Worm (Caenorhabditis elegans) whole organism, young adult: Measurements from ENCODE around the gene Y45F10B.13.

Experiments used
- B0035.1 ChIP-seq: sonication (generic microtip); optimal IDR thresholded peaks from 2 replicates; lab custom pipeline; 2016; ENCODE audit warnings: missing genetic modification characterization, mild to moderate bottlenecking, missing compliant biosample characterization, missing genotype, missing genetic modification reagents
- C17E4.6 ChIP-seq: fragments of 200-800 bp; sonication (Bioruptor generic); IDR thresholded peaks from 2 replicates; pipeline ENCODE4 v1.3.6; 2022; ENCODE audit warnings: missing genetic modification reagents, missing genetic modification characterization, missing compliant biosample characterization
- F10E7.11 ChIP-seq: sonication (generic microtip); optimal IDR thresholded peaks from 2 replicates; lab custom pipeline; 2017; ENCODE audit warnings: mild to moderate bottlenecking, missing genetic modification characterization, moderate library complexity, missing compliant biosample characterization
- F37B4.10 ChIP-seq: fragments of 200-800 bp; sonication (Bioruptor generic); IDR thresholded peaks from 2 replicates; pipeline ENCODE4 v1.3.6; 2022; ENCODE audit warnings: missing genetic modification characterization, missing compliant biosample characterization
- F49E8.2 ChIP-seq: sonication (generic microtip); optimal IDR thresholded peaks from 3 replicates; lab custom pipeline; 2017; ENCODE audit warnings: missing genetic modification characterization, mild to moderate bottlenecking, missing compliant biosample characterization, antibody characterized with exemption, moderate library complexity; ENCODE audit not compliant: insufficient read depth
- F55B11.4 ChIP-seq: sonication (generic microtip); optimal IDR thresholded peaks from 2 replicates; lab custom pipeline; 2016; ENCODE audit warnings: missing compliant biosample characterization, missing genetic modification characterization, borderline replicate concordance; ENCODE audit not compliant: insufficient read depth
- K11D2.4 ChIP-seq: fragments of 200-800 bp; sonication (Bioruptor generic); IDR thresholded peaks from 2 replicates; pipeline ENCODE4 v1.3.6; 2022; ENCODE audit warnings: missing genetic modification reagents, missing genetic modification characterization, missing compliant biosample characterization
- K12H6.12 ChIP-seq: fragments of 200-800 bp; sonication (Bioruptor generic); optimal IDR thresholded peaks from 2 replicates; lab custom pipeline; 2018; ENCODE audit warnings: mild to moderate bottlenecking, missing genetic modification characterization, missing compliant biosample characterization
- T07F8.4 ChIP-seq: sonication (generic microtip); optimal IDR thresholded peaks from 2 replicates; lab custom pipeline; 2016; ENCODE audit warnings: mild to moderate bottlenecking, missing genetic modification characterization, moderate library complexity, missing compliant biosample characterization
- Y79H2A.3 ChIP-seq: fragments of 200-800 bp; sonication (Bioruptor generic); conservative IDR thresholded peaks from 2 replicates; pipeline ENCODE4 v1.3.6; 2022; ENCODE audit warnings: missing genetic modification reagents, missing genetic modification characterization, missing compliant biosample characterization
- Y95B8A.8 ChIP-seq: fragments of 200-800 bp; sonication (Bioruptor generic); IDR thresholded peaks from 2 replicates; pipeline ENCODE4 v1.3.6; 2022; ENCODE audit warnings: missing genetic modification reagents, missing genetic modification characterization, missing compliant biosample characterization
- akir-1 ChIP-seq: fragments of 200-800 bp; sonication (Bioruptor generic); optimal IDR thresholded peaks from 2 replicates; lab custom pipeline; 2018; ENCODE audit warnings: mild to moderate bottlenecking, missing genetic modification characterization, moderate library complexity, missing compliant biosample characterization
- ama-1 ChIP-seq, 3 experiments: fragments of 150-350 bp in 1 of 3; sonication (generic microtip) in 2 of 3; optimal IDR thresholded peaks; 2 replicates each; lab custom pipeline; 2014 to 2018; ENCODE audit warnings: missing biosample characterization in 2 of 3, missing genetic modification characterization in 2 of 3, missing genetic modification reagents in 2 of 3
- atf-7 ChIP-seq: sonication (generic microtip); optimal IDR thresholded peaks from 2 replicates; lab custom pipeline; 2017; ENCODE audit warnings: mild to moderate bottlenecking, missing genetic modification characterization, missing compliant biosample characterization
- athp-1 ChIP-seq: sonication (generic microtip); optimal IDR thresholded peaks from 2 replicates; lab custom pipeline; 2017; ENCODE audit warnings: mild to moderate bottlenecking, missing genetic modification characterization, missing compliant biosample characterization
- cebp-2 ChIP-seq: fragments of 200-800 bp; sonication (Bioruptor generic); IDR thresholded peaks from 2 replicates; pipeline ENCODE4 v1.3.6; 2022; ENCODE audit warnings: missing genetic modification characterization, missing compliant biosample characterization
- ceh-27 ChIP-seq: fragments of 200-800 bp; sonication (Bioruptor generic); optimal IDR thresholded peaks from 2 replicates; lab custom pipeline; 2018; ENCODE audit warnings: mild to moderate bottlenecking, missing genetic modification characterization, moderate library complexity, missing compliant biosample characterization
- ceh-58 ChIP-seq: fragments of 200-800 bp; sonication (Bioruptor generic); IDR thresholded peaks from 2 replicates; pipeline ENCODE4 v1.3.6; 2022; ENCODE audit warnings: missing genetic modification characterization, missing compliant biosample characterization
- dpff-1 ChIP-seq: sonication (generic microtip); optimal IDR thresholded peaks from 2 replicates; lab custom pipeline; 2017; ENCODE audit warnings: mild to moderate bottlenecking, missing genetic modification characterization, missing compliant biosample characterization
- egl-18 ChIP-seq: fragments of 200-800 bp; sonication (Bioruptor generic); IDR thresholded peaks from 2 replicates; pipeline ENCODE4 v1.3.6; 2022; ENCODE audit warnings: missing genetic modification reagents, missing genetic modification characterization, missing compliant biosample characterization
- egrh-3 ChIP-seq: fragments of 200-800 bp; sonication (Bioruptor generic); IDR thresholded peaks from 2 replicates; pipeline ENCODE4 v1.3.6; 2022; ENCODE audit warnings: missing genetic modification reagents, missing genetic modification characterization, missing compliant biosample characterization
- ekl-4 ChIP-seq: fragments of 200-800 bp; sonication (Bioruptor generic); IDR thresholded peaks from 2 replicates; pipeline ENCODE4 v1.3.6; 2022; ENCODE audit warnings: missing genetic modification reagents, missing genetic modification characterization, missing compliant biosample characterization
- ets-4 ChIP-seq: fragments of 200-800 bp; sonication (Bioruptor generic); optimal IDR thresholded peaks from 2 replicates; lab custom pipeline; 2018; ENCODE audit warnings: mild to moderate bottlenecking, missing genetic modification characterization, missing compliant biosample characterization
- him-1 ChIP-seq: sonication (generic microtip); optimal IDR thresholded peaks from 2 replicates; lab custom pipeline; 2016; ENCODE audit warnings: missing genotype, missing genetic modification reagents, missing genetic modification characterization, missing compliant biosample characterization
- hlh-12 ChIP-seq: sonication (generic microtip); optimal IDR thresholded peaks from 2 replicates; lab custom pipeline; 2016; ENCODE audit warnings: missing genetic modification characterization, missing compliant biosample characterization
- hrde-1 ChIP-seq: sonication (generic microtip); optimal IDR thresholded peaks from 2 replicates; lab custom pipeline; 2016; ENCODE audit warnings: missing genetic modification characterization, mild to moderate bottlenecking, missing compliant biosample characterization, moderate library complexity, missing genotype, missing genetic modification reagents, borderline replicate concordance
- lag-1 ChIP-seq: fragments of 200-800 bp; sonication (Bioruptor generic); IDR thresholded peaks from 2 replicates; pipeline ENCODE4 v1.3.6; 2022; ENCODE audit warnings: missing genetic modification reagents, missing genetic modification characterization, missing compliant biosample characterization
- let-607 ChIP-seq, 2 experiments: fragments of 200-800 bp in 1 of 2; sonication (Bioruptor generic) in 1 of 2; sonication (generic microtip) in 1 of 2; optimal IDR thresholded peaks; 2 replicates each; lab custom pipeline; 2016 to 2018; ENCODE audit warnings: mild to moderate bottlenecking in 2 of 2, missing compliant biosample characterization in 2 of 2, missing genetic modification characterization in 2 of 2, moderate library complexity in 2 of 2, missing genotype in 1 of 2
- lin-40 ChIP-seq: sonication (generic microtip); optimal IDR thresholded peaks from 2 replicates; lab custom pipeline; 2016; ENCODE audit warnings: missing genetic modification characterization, mild to moderate bottlenecking, missing compliant biosample characterization, missing genotype, missing genetic modification reagents
- lir-1 ChIP-seq: fragments of 200-800 bp; sonication (Bioruptor generic); conservative IDR thresholded peaks from 2 replicates; pipeline ENCODE4 v1.3.6; 2022; ENCODE audit warnings: missing genetic modification reagents, missing genetic modification characterization, missing compliant biosample characterization
- lsl-1 ChIP-seq: fragments of 200-800 bp; sonication (Bioruptor generic); optimal IDR thresholded peaks from 2 replicates; lab custom pipeline; 2018; ENCODE audit warnings: mild to moderate bottlenecking, missing genetic modification characterization, moderate library complexity, missing compliant biosample characterization
- madf-3 ChIP-seq: fragments of 200-800 bp; sonication (Bioruptor generic); IDR thresholded peaks from 2 replicates; pipeline ENCODE4 v1.3.6; 2022; ENCODE audit warnings: missing genetic modification reagents, missing genetic modification characterization, missing compliant biosample characterization
- madf-8 ChIP-seq: fragments of 200-800 bp; sonication (Bioruptor generic); conservative IDR thresholded peaks from 2 replicates; pipeline ENCODE4 v1.3.6; 2022; ENCODE audit warnings: missing genetic modification reagents, missing genetic modification characterization, missing compliant biosample characterization
- mel-28 ChIP-seq: sonication (generic microtip); optimal IDR thresholded peaks from 2 replicates; lab custom pipeline; 2016; ENCODE audit warnings: borderline replicate concordance, mild to moderate bottlenecking, missing genetic modification characterization, missing compliant biosample characterization
- mxl-1 ChIP-seq: sonication (generic microtip); optimal IDR thresholded peaks from 2 replicates; lab custom pipeline; 2016; ENCODE audit warnings: missing genetic modification characterization, missing compliant biosample characterization
- nfya-1 ChIP-seq: sonication (generic microtip); optimal IDR thresholded peaks from 2 replicates; lab custom pipeline; 2017; ENCODE audit warnings: antibody characterized with exemption, missing compliant biosample characterization, missing genetic modification characterization, borderline replicate concordance; ENCODE audit not compliant: insufficient read depth
- nfyb-1 ChIP-seq: fragments of 200-800 bp; sonication (Bioruptor generic); IDR thresholded peaks from 2 replicates; pipeline ENCODE4 v1.3.6; 2022; ENCODE audit warnings: missing genetic modification reagents, missing genetic modification characterization, missing compliant biosample characterization
- nhr-179 ChIP-seq: sonication (generic microtip); optimal IDR thresholded peaks from 2 replicates; lab custom pipeline; 2016; ENCODE audit warnings: mild to moderate bottlenecking, missing genetic modification characterization, missing compliant biosample characterization
- nhr-90 ChIP-seq: sonication (generic microtip); optimal IDR thresholded peaks from 2 replicates; lab custom pipeline; 2016; ENCODE audit warnings: missing genotype, mild to moderate bottlenecking, missing genetic modification characterization, missing compliant biosample characterization
- rpc-1 ChIP-seq, 2 experiments: fragments of 150-350 bp in 1 of 2; sonication (generic microtip) in 1 of 2; optimal IDR thresholded peaks; 2 replicates each; lab custom pipeline; 2014 to 2018; ENCODE audit warnings: missing biosample characterization in 1 of 2, missing genetic modification characterization in 1 of 2, missing genetic modification reagents in 1 of 2, missing genotype in 1 of 2
- snpc-1.3 ChIP-seq: sonication (generic microtip); optimal IDR thresholded peaks from 2 replicates; lab custom pipeline; 2017; ENCODE audit warnings: missing genetic modification characterization, mild to moderate bottlenecking, missing compliant biosample characterization, antibody characterized with exemption, moderate library complexity, missing genotype, missing genetic modification reagents; ENCODE audit not compliant: insufficient read depth
- snpc-3.4 ChIP-seq: sonication (generic microtip); optimal IDR thresholded peaks from 2 replicates; lab custom pipeline; 2017; ENCODE audit warnings: missing genetic modification characterization, mild to moderate bottlenecking, missing compliant biosample characterization, antibody characterized with exemption, moderate library complexity, missing genotype, missing genetic modification reagents
- snpc-4 ChIP-seq, 5 experiments: fragments of 150-350 bp in 1 of 5; sonication (generic microtip) in 4 of 5; optimal IDR thresholded peaks; 2 replicates each; lab custom pipeline; 2014 to 2018; ENCODE audit warnings: missing genetic modification characterization in 5 of 5, missing biosample characterization in 3 of 5, antibody characterized with exemption in 2 of 5, mild to moderate bottlenecking in 2 of 5, missing compliant biosample characterization in 2 of 5, missing genotype in 2 of 5, moderate library complexity in 2 of 5, missing genetic modification reagents in 1 of 5
- tbp1 ChIP-seq: fragments of 200-800 bp; sonication (Bioruptor generic); optimal IDR thresholded peaks from 2 replicates; lab custom pipeline; 2018; ENCODE audit warnings: mild to moderate bottlenecking, missing genetic modification characterization, missing compliant biosample characterization
- ztf-25 ChIP-seq: fragments of 200-800 bp; sonication (Bioruptor generic); IDR thresholded peaks from 2 replicates; pipeline ENCODE4 v1.3.6; 2022; ENCODE audit warnings: missing genetic modification reagents, missing genetic modification characterization, missing compliant biosample characterization
- ztf-6 ChIP-seq: fragments of 200-800 bp; sonication (Bioruptor generic); IDR thresholded peaks from 2 replicates; pipeline ENCODE4 v1.3.6; 2022; ENCODE audit warnings: missing genetic modification reagents, missing genetic modification characterization, missing compliant biosample characterization

Y45F10B.13 gene

DNA sequence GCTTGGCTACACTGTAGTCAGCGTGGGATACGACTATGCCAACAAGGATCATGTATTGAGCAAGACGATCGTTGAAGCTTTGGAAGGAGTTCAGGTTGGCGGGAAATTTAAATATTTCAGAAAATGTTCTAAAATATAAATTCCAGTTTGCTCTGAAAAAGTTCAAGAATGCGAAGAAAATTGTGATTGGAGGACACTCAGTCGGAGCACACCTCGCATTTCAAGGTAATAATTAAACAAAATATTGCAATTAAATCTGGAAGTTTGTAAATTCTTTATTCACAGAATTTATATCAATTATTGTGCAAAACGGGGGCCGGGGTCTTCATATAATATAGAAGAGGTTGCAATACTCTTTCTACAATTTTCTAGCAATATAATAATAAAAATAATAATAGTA lies 51.5 kb downstream of the Y45F10B.13 start (continued):
- TF ChIP-seq F10E7.11 (tag; lab: Kevin White, UChicago) (peak; percentile 30), let-607 (tag; optimal IDR thresholded peaks at IDR 0.05; lab: Kevin White, UChicago) (no peak), lag-1 (GFP tag; lab: Robert Waterston, UW) (no peak), F49E8.2 (tag; lab: Kevin White, UChicago) (peak; percentile 66), nhr-179 (no peak), C17E4.6 (GFP tag; lab: Robert Waterston, UW) (0 out of 2 replicates have a peak, but pooled peaks have one; percentile 54), nhr-90 (tag; lab: Kevin White, UChicago) (no peak), snpc-3.4 (tag; lab: Kevin White, UChicago) (peak; percentile 44), F55B11.4 (tag; lab: Kevin White, UChicago) (no peak), him-1 (peak; percentile 62), athp-1 (tag; lab: Kevin White, UChicago) (peak; percentile 61), madf-3 (0 out of 2 replicates have a peak, but pooled peaks have one; percentile 2), snpc-1.3 (no peak), tbp1 (GFP tag; lab: Kevin White, UChicago) (peak; percentile 32), nfya-1 (tag; lab: Kevin White, UChicago) (no peak), snpc-4 (GFP tag; optimal IDR thresholded peaks at IDR 0.05; lab: Kevin White, UChicago) (peak; percentile 40), snpc-4 (tag; optimal IDR thresholded peaks at IDR 0.05; lab: Kevin White, UChicago) (peak in 1 of 4 experiments; percentile 83), K12H6.12 (tag; lab: Kevin White, UChicago) (no peak), lin-40 (tag; lab: Kevin White, UChicago) (no peak), akir-1 (GFP tag; lab: Kevin White, UChicago) (no peak), cebp-2 (0 out of 2 replicates have a peak, but pooled peaks have one; percentile 18), mel-28 (tag; lab: Kevin White, UChicago) (no peak), mxl-1 (no peak), egl-18 (GFP tag; lab: Robert Waterston, UW) (no peak), madf-8 (GFP tag; lab: Robert Waterston, UW) (peak; percentile 52), ceh-27 (GFP tag; lab: Kevin White, UChicago) (no peak), atf-7 (tag; lab: Kevin White, UChicago) (peak; percentile 3), Y95B8A.8 (peak; percentile 65; the same call in 1 of the 2 replicates), nfyb-1 (GFP tag; lab: Robert Waterston, UW) (no peak), dpff-1 (no peak), ztf-25 (0 out of 2 replicates have a peak, but pooled peaks have one; percentile 27), ets-4 (no peak), hrde-1 (tag; lab: Kevin White, UChicago) (peak; percentile 91), B0035.1 (no peak), ztf-6 (GFP tag; lab: Robert Waterston, UW) (no peak), ama-1 (optimal IDR thresholded peaks at IDR 0.05; lab: Kevin White, UChicago) (no peak), ama-1 (GFP tag; optimal IDR thresholded peaks at IDR 0.05; lab: Kevin White, UChicago) (no peak), T07F8.4 (tag; lab: Kevin White, UChicago) (no peak), hlh-12 (tag; lab: Kevin White, UChicago) (no peak), Y79H2A.3 (GFP tag; lab: Robert Waterston, UW) (peak; percentile 87), ceh-58 (GFP tag; lab: Robert Waterston, UW) (no peak), egrh-3 (GFP tag; lab: Robert Waterston, UW) (no peak), ekl-4 (GFP tag; lab: Robert Waterston, UW) (peak; percentile 61; the same call in 1 of the 2 replicates), F37B4.10 (GFP tag; lab: Robert Waterston, UW) (no peak), lir-1 (no peak), lsl-1 (GFP tag; lab: Kevin White, UChicago) (no peak), K11D2.4 (GFP tag; lab: Robert Waterston, UW) (no peak), rpc-1 (optimal IDR thresholded peaks at IDR 0.05; lab: Kevin White, UChicago) (no peak), rpc-1 (tag; optimal IDR thresholded peaks at IDR 0.05; lab: Kevin White, UChicago) (no peak)
